Worm (Caenorhabditis elegans) whole organism, L4/young adult: ENCODE results near the gene gtf-2H5.

Experiments
- W03F9.2 ChIP-seq: fragments of 150-350 bp; optimal IDR thresholded peaks from 2 replicates; lab custom pipeline; 2014; ENCODE audit warnings: missing biosample characterization, missing genetic modification characterization
- dao-5 ChIP-seq: sonication (generic microtip); optimal IDR thresholded peaks from 2 replicates; lab custom pipeline; 2016; ENCODE audit warnings: missing genotype, missing genetic modification characterization, moderate library complexity, missing compliant biosample characterization
- him-1 ChIP-seq: sonication (generic microtip); optimal IDR thresholded peaks from 2 replicates; lab custom pipeline; 2016; ENCODE audit warnings: missing genotype, missing genetic modification reagents, missing genetic modification characterization, missing compliant biosample characterization

gtf-2H5 gene

DNA sequence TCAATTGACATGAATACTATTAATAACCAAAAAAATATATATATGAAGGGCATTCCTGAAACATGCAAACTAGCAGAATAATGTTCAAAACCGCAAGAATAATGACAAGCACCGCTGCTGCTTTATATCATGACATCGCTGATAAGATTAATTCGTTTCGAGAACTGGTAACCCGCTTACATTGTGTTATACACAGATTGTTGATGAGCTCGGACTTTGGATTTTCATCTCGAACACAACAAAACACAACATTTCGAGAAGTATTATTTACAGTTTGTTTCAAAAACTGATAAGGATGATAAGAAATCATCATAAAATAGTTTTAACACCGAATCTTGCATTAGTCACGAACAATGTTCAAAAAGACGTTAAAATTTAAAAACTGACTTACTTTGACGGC is 46.5 kb downstream of the gtf-2H5 start:
- TF ChIP-seq dao-5 (no peak), him-1 (no peak), W03F9.2 (tag; lab: Kevin White, UChicago) (no peak)
